Fruit fly (Drosophila melanogaster) whole organism, embryonic: ENCODE measurements around the gene Tomosyn.

Source experiments
- CG31388 ChIP-seq: fragments of 200-800 bp; sonication (Bioruptor generic); optimal IDR thresholded peaks from 2 replicates; lab custom pipeline; 2016; ENCODE audit warnings: missing biosample characterization, missing genetic modification characterization
- CG3995 ChIP-seq: fragments of 200-800 bp; sonication (Bioruptor generic); optimal IDR thresholded peaks from 3 replicates; lab custom pipeline; 2016; ENCODE audit warnings: missing biosample characterization, missing genetic modification characterization
- CTCF ChIP-seq: fragments of 200-800 bp; sonication (Bioruptor generic); optimal IDR thresholded peaks from 2 replicates; lab custom pipeline; 2017; ENCODE audit warnings: missing biosample characterization, mild to moderate bottlenecking, missing genetic modification characterization, moderate library complexity
- Ptx1 ChIP-seq: fragments of 200-800 bp; sonication (Bioruptor generic); IDR thresholded peaks from 2 replicates; pipeline ENCODE4 v1.3.6; 2022; ENCODE audit warnings: missing biosample characterization, missing genetic modification characterization
- esg ChIP-seq: fragments of 200-800 bp; sonication (Bioruptor generic); conservative IDR thresholded peaks from 2 replicates; pipeline ENCODE4 v1.3.6; 2022; ENCODE audit warnings: missing biosample characterization, missing genetic modification characterization
- salm ChIP-seq: fragments of 200-800 bp; sonication (Bioruptor generic); optimal IDR thresholded peaks from 2 replicates; lab custom pipeline; 2018; ENCODE audit warnings: missing biosample characterization, mild to moderate bottlenecking, missing genetic modification characterization

- no peak for TF ChIP-seq CG31388 (GFP tag; lab: Kevin White, UChicago)
- TF ChIP-seq Ptx1 (GFP tag; lab: Robert Waterston, UW), result no peak
- TF ChIP-seq CTCF (GFP tag; lab: Kevin White, UChicago), result no peak
- TF ChIP-seq CG3995 (GFP tag; lab: Kevin White, UChicago), result no peak
- no peak for TF ChIP-seq salm (tag; lab: Kevin White, UChicago)
- TF ChIP-seq esg, result no peak
Observed at dm6 chrX:12595100-12595609, 36.2 kb upstream of the Tomosyn start.
